Fruit fly (Drosophila melanogaster): ENCODE results near the gene CG14418.

CG14418 gene

DNA sequence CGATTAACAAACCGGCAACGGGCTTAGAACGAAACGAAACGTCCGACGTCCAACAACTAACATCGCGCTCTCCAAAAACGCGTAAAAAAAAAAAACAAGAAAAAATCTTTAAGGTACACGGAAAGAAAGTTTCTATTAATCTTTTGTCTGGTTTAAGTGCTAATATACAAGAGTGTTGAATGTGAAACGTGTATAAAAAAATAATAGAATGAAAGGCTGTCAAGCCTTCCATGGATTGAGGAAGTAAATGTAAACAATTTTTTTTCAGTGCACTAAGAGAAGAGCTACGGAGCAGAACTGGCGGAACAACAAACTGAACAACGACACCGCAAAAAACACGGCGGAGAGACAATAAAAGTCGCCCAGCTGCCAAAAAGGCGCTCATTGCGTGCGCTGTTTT, 36.3 kb upstream of the CG14418 start, which contains the start of gene CG3588 (continued):
- TF ChIP-seq pb (GFP tag; optimal IDR thresholded peaks at IDR 0.05) (peak; percentile 62), Gsc (GFP tag; IDR thresholded peaks at IDR 0.05) (no peak), gcm2 (GFP tag; optimal IDR thresholded peaks at IDR 0.05) (peak; percentile 2), fu2 (GFP tag; optimal IDR thresholded peaks at IDR 0.05) (peak; percentile 66), hbn (GFP tag; IDR thresholded peaks at IDR 0.05; ENCODE audit: partially characterized antibody) (no peak), slp2 (GFP tag; optimal IDR thresholded peaks at IDR 0.05) (peak; percentile 55), Bteb2 (GFP tag; optimal IDR thresholded peaks at IDR 0.05) (peak; percentile 80), D19B (GFP tag; optimal IDR thresholded peaks at IDR 0.05) (peak; percentile 63), ewg (GFP tag; optimal IDR thresholded peaks at IDR 0.05) (no peak), usp (GFP tag; optimal IDR thresholded peaks at IDR 0.05) (no peak), HLH3B (GFP tag; IDR thresholded peaks at IDR 0.05) (peak; percentile 55), CG12942 (GFP tag; optimal IDR thresholded peaks at IDR 0.05) (peak; percentile 16), CG16813 (GFP tag; IDR thresholded peaks at IDR 0.05; ENCODE audit: partially characterized antibody) (no peak), her (GFP tag; optimal IDR thresholded peaks at IDR 0.05) (peak; percentile 85), Med (GFP tag) (peak; percentile 97), CG8765 (GFP tag; IDR thresholded peaks at IDR 0.05) (peak; percentile 45; the same call in 1 of the 2 replicates), sim (GFP tag; IDR thresholded peaks at IDR 0.05) (no peak), Dp (GFP tag; optimal IDR thresholded peaks at IDR 0.05) (no peak), Drgx (GFP tag; IDR thresholded peaks at IDR 0.05) (no peak), CG8944 (GFP tag; optimal IDR thresholded peaks at IDR 0.05) (peak; percentile 50), zfh1 (GFP tag; IDR thresholded peaks at IDR 0.05) (peak; percentile 71; the same call in 1 of the 3 replicates), CG17385 (GFP tag; optimal IDR thresholded peaks at IDR 0.05) (peak; percentile 68), Atf3 (GFP tag; optimal IDR thresholded peaks at IDR 0.05) (peak; percentile 63), amos (GFP tag; IDR thresholded peaks at IDR 0.05; ENCODE audit: partially characterized antibody) (no peak), TFAM (GFP tag; optimal IDR thresholded peaks at IDR 0.05) (no peak), CG9876 (GFP tag; optimal IDR thresholded peaks at IDR 0.05) (peak; percentile 30), CG6791 (GFP tag; IDR thresholded peaks at IDR 0.05; ENCODE audit: partially characterized antibody) (no peak), CG32772 (GFP tag; IDR thresholded peaks at IDR 0.05) (peak; percentile 76), CG13894 (tag; optimal IDR thresholded peaks at IDR 0.05) (peak; percentile 79), kay (GFP tag; optimal IDR thresholded peaks at IDR 0.05) (no peak), Lpt (GFP tag; optimal IDR thresholded peaks at IDR 0.05) (no peak), gro (GFP tag; optimal IDR thresholded peaks at IDR 0.05) (peak; percentile 93), pita (GFP tag; optimal IDR thresholded peaks at IDR 0.05) (no peak), CG31388 (GFP tag; optimal IDR thresholded peaks at IDR 0.05) (no peak), CG17802 (tag; optimal IDR thresholded peaks at IDR 0.05) (peak; percentile 11), az2 (GFP tag; optimal IDR thresholded peaks at IDR 0.05) (peak; percentile 52), sisA (GFP tag; IDR thresholded peaks at IDR 0.05) (peak; percentile 81), Ets97D (GFP tag; optimal IDR thresholded peaks at IDR 0.05) (peak; percentile 24), CG13296 (GFP tag; optimal IDR thresholded peaks at IDR 0.05) (peak; percentile 75), CG6689 (GFP tag; IDR thresholded peaks at IDR 0.05) (peak; percentile 71), CG15073 (GFP tag; optimal IDR thresholded peaks at IDR 0.05) (no peak), CG6683 (GFP tag; optimal IDR thresholded peaks at IDR 0.05) (peak; percentile 33), CG13775 (GFP tag; optimal IDR thresholded peaks at IDR 0.05) (peak; percentile 50), CG9609 (GFP tag; optimal IDR thresholded peaks at IDR 0.05) (peak; percentile 38), lola (GFP tag; optimal IDR thresholded peaks at IDR 0.05) (no peak), sd (tag; optimal IDR thresholded peaks at IDR 0.05) (peak; percentile 45), Bgb (GFP tag; IDR thresholded peaks at IDR 0.05; ENCODE audit: partially characterized antibody) (no peak), CG4617 (GFP tag; optimal IDR thresholded peaks at IDR 0.05; ENCODE audit: borderline replicate concordance) (no peak), aop (GFP tag; IDR thresholded peaks at IDR 0.05) (no peak), CG1529 (GFP tag; optimal IDR thresholded peaks at IDR 0.05) (peak; percentile 21), B-H2 (GFP tag; optimal IDR thresholded peaks at IDR 0.05) (peak; percentile 24)
